Fruit fly (Drosophila melanogaster): ENCODE results near the gene CG5280.
A peak's percentile ranks its signal among the peaks of the same experiment; 100 is the strongest.

CG5280 gene

DNA sequence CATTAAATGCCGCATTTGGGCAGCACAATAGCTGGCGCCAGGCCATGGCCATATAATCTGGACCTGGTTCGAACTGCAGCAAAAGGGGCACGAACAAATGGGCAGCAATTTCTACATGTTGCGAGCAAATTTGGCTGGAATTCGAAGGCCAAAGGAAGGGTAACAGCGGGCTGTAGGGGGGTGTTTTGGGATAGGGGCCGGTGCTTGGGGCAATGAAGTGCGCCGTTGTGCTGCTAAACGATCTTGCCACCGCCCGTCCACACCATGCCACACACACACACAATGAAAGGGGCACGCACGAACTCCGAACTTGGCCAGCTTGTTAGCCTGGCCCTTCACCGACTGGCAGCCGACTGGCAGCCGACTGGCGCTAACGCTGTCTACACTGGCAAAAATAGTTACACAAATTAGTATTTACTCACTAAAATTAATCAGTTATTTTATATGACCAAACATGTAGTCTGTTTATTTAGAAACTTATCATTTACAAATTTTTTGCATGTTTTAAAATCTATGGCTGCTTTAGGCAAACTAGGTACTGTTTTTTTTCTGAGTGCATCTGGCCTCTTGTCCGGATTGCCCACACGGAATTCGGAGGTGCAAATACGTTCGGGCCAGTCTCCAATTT, 44.1 kb upstream of the CG5280 start (continued):
- no peak for TF ChIP-seq knrl (GFP tag; IDR thresholded peaks at IDR 0.05; ENCODE audit: partially characterized antibody)
- TF ChIP-seq CG15011 (GFP tag; optimal IDR thresholded peaks at IDR 0.05) = peak; percentile 30
- peak; percentile 71 for TF ChIP-seq CG2678 (tag; optimal IDR thresholded peaks at IDR 0.05)
- peak; percentile 11 for TF ChIP-seq cwo (GFP tag; optimal IDR thresholded peaks at IDR 0.05)
- no peak for TF ChIP-seq CG12236 (GFP tag; optimal IDR thresholded peaks at IDR 0.05)
- peak; percentile 26; the same call in 1 of the 2 replicates for TF ChIP-seq CG10321 (GFP tag; IDR thresholded peaks at IDR 0.05)
- peak; percentile 39; the same call in 1 of the 2 replicates for TF ChIP-seq CG5953 (GFP tag; IDR thresholded peaks at IDR 0.05)
- no peak for TF ChIP-seq eve (GFP tag; optimal IDR thresholded peaks at IDR 0.05)
- no peak; the same call in 1 of the 2 replicates for TF ChIP-seq dati (GFP tag; IDR thresholded peaks at IDR 0.05)
- TF ChIP-seq danr (GFP tag; IDR thresholded peaks at IDR 0.05) = peak; percentile 65
- peak; percentile 9 for TF ChIP-seq ewg (GFP tag; optimal IDR thresholded peaks at IDR 0.05)
- no peak for TF ChIP-seq cg (GFP tag; optimal IDR thresholded peaks at IDR 0.05)
- TF ChIP-seq sc (optimal IDR thresholded peaks at IDR 0.05) = no peak
- TF ChIP-seq sc (GFP tag; optimal IDR thresholded peaks at IDR 0.05) = peak; percentile 46
- no peak for TF ChIP-seq CG18011 (GFP tag; optimal IDR thresholded peaks at IDR 0.05)
- TF ChIP-seq pfk (GFP tag; optimal IDR thresholded peaks at IDR 0.05) = no peak
- no peak for TF ChIP-seq pita (GFP tag; optimal IDR thresholded peaks at IDR 0.05)
- TF ChIP-seq az2 (GFP tag; optimal IDR thresholded peaks at IDR 0.05) = peak; percentile 50
- TF ChIP-seq CG16813 (GFP tag; IDR thresholded peaks at IDR 0.05; ENCODE audit: partially characterized antibody) = no peak
- peak; percentile 81 for TF ChIP-seq dmrt99B (tag; optimal IDR thresholded peaks at IDR 0.05)
- no peak for TF ChIP-seq Hr39 (optimal IDR thresholded peaks at IDR 0.05)
- peak; percentile 48 for TF ChIP-seq Six4 (GFP tag; optimal IDR thresholded peaks at IDR 0.05)
- no peak for TF ChIP-seq CG2129 (GFP tag; IDR thresholded peaks at IDR 0.05; ENCODE audit: partially characterized antibody)
- TF ChIP-seq Neu2 (GFP tag; optimal IDR thresholded peaks at IDR 0.05; ENCODE audit: borderline replicate concordance) = peak; percentile 24
- TF ChIP-seq da (GFP tag; optimal IDR thresholded peaks at IDR 0.05) = no peak
- peak; percentile 14 for TF ChIP-seq lbe (GFP tag; optimal IDR thresholded peaks at IDR 0.05)
- 0 out of 3 replicates have a peak, but pooled peaks have one; percentile 5 for TF ChIP-seq CG3726 (GFP tag; IDR thresholded peaks at IDR 0.05)
- TF ChIP-seq CkIIα-i1 (GFP tag; IDR thresholded peaks at IDR 0.05) = no peak
- peak; percentile 25; the same call in 1 of the 2 replicates for TF ChIP-seq CG4360 (GFP tag; IDR thresholded peaks at IDR 0.05)
- peak; percentile 74 for TF ChIP-seq HLH3B (GFP tag; IDR thresholded peaks at IDR 0.05)
- peak; percentile 69 for TF ChIP-seq CG7839 (tag; optimal IDR thresholded peaks at IDR 0.05)
- TF ChIP-seq croc (GFP tag; conservative IDR thresholded peaks at IDR 0.05) = peak; percentile 77
- TF ChIP-seq CG3847 (GFP tag; IDR thresholded peaks at IDR 0.05) = peak; percentile 42
- peak; percentile 11 for TF ChIP-seq PHDP (tag; optimal IDR thresholded peaks at IDR 0.05)
- TF ChIP-seq h (optimal IDR thresholded peaks at IDR 0.05) = no peak
- TF ChIP-seq sqz (GFP tag; optimal IDR thresholded peaks at IDR 0.05) = peak; percentile 45
- no peak for TF ChIP-seq CG12299 (tag; optimal IDR thresholded peaks at IDR 0.05)
- TF ChIP-seq CG31388 (GFP tag; optimal IDR thresholded peaks at IDR 0.05) = peak; percentile 39
- TF ChIP-seq CG4854 (GFP tag; optimal IDR thresholded peaks at IDR 0.05) = peak; percentile 36
- no peak for TF ChIP-seq Tbp (GFP tag; optimal IDR thresholded peaks at IDR 0.05)
- TF ChIP-seq CG10462 (GFP tag; optimal IDR thresholded peaks at IDR 0.05) = no peak
- peak; percentile 53; the same call in 1 of the 3 replicates for TF ChIP-seq z (GFP tag; IDR thresholded peaks at IDR 0.05)
- no peak for TF ChIP-seq sug (tag; optimal IDR thresholded peaks at IDR 0.05)
- no peak for TF ChIP-seq tll (GFP tag; optimal IDR thresholded peaks at IDR 0.05)
- no peak for TF ChIP-seq CG9437 (GFP tag; optimal IDR thresholded peaks at IDR 0.05)
- peak; percentile 31 for TF ChIP-seq HHEX (GFP tag; optimal IDR thresholded peaks at IDR 0.05)
- no peak for TF ChIP-seq CG12744 (GFP tag; optimal IDR thresholded peaks at IDR 0.05)
- peak; percentile 66 for TF ChIP-seq nmo (GFP tag; optimal IDR thresholded peaks at IDR 0.05)
- TF ChIP-seq crp (GFP tag; optimal IDR thresholded peaks at IDR 0.05) = no peak
- no peak for TF ChIP-seq Dfd (GFP tag; optimal IDR thresholded peaks at IDR 0.05)
